Worm (Caenorhabditis elegans) whole organism, L4 larva: ENCODE measurements around the gene clec-60.

Experiments
- F37D6.2 ChIP-seq: sonication (generic microtip); optimal IDR thresholded peaks from 2 replicates; lab custom pipeline; 2016; ENCODE audit warnings: mild to moderate bottlenecking, missing genetic modification characterization, missing compliant biosample characterization
- F44E2.7 ChIP-seq: fragments of 200-800 bp; sonication (Bioruptor generic); IDR thresholded peaks from 2 replicates; pipeline ENCODE4 v2.1.2; 2022; ENCODE audit warnings: missing genetic modification characterization, missing compliant biosample characterization
- F49E8.2 ChIP-seq: sonication (generic microtip); optimal IDR thresholded peaks from 2 replicates; lab custom pipeline; 2016; ENCODE audit warnings: missing compliant biosample characterization, mild to moderate bottlenecking, missing genetic modification characterization, borderline replicate concordance
- Y48G9A.11 ChIP-seq: fragments of 200-800 bp; sonication (Bioruptor generic); IDR thresholded peaks from 2 replicates; pipeline ENCODE4 v1.3.6; 2022; ENCODE audit warnings: missing genetic modification reagents, missing genetic modification characterization, missing compliant biosample characterization
- Y75B8A.6 ChIP-seq: fragments of 200-800 bp; sonication (Bioruptor generic); IDR thresholded peaks from 2 replicates; pipeline ENCODE4 v1.3.6; 2022; ENCODE audit warnings: missing genetic modification reagents, missing genetic modification characterization, missing compliant biosample characterization
- aha-1 ChIP-seq: fragments of 150-350 bp; peaks from one replicate; lab custom pipeline; 2014; ENCODE audit warnings: missing biosample characterization, missing genetic modification characterization
- ceh-20 ChIP-seq: fragments of 200-800 bp; sonication (Bioruptor generic); IDR thresholded peaks from 2 replicates; pipeline ENCODE4 v1.3.6; 2022; ENCODE audit warnings: missing genetic modification reagents, missing genetic modification characterization, missing compliant biosample characterization
- ceh-32 ChIP-seq: sonication (generic microtip); optimal IDR thresholded peaks from 2 replicates; lab custom pipeline; 2016; ENCODE audit warnings: mild to moderate bottlenecking, missing genetic modification characterization, missing compliant biosample characterization; ENCODE audit not compliant: poor library complexity
- ceh-62 ChIP-seq: sonication (generic microtip); optimal IDR thresholded peaks from 2 replicates; lab custom pipeline; 2017; ENCODE audit warnings: missing biosample characterization, missing genetic modification characterization
- daf-16 ChIP-seq, 3 experiments: sonication (generic microtip); optimal IDR thresholded peaks; 2 replicates each; lab custom pipeline; 2016 to 2017; ENCODE audit warnings: missing genetic modification characterization in 3 of 3, missing genetic modification reagents in 3 of 3, mild to moderate bottlenecking in 2 of 3, missing compliant biosample characterization in 2 of 3, missing biosample characterization in 1 of 3, moderate library complexity in 1 of 3
- dmd-8 ChIP-seq: fragments of 200-800 bp; sonication (Bioruptor generic); IDR thresholded peaks from 2 replicates; pipeline ENCODE4 v1.3.6; 2022; ENCODE audit warnings: missing genetic modification characterization, missing compliant biosample characterization
- dpl-1 ChIP-seq: fragments of 150-350 bp; optimal IDR thresholded peaks from 2 replicates; lab custom pipeline; 2014; ENCODE audit warnings: missing biosample characterization, missing genetic modification reagents, missing genetic modification characterization
- duxl-1 ChIP-seq: sonication (generic microtip); optimal IDR thresholded peaks from 2 replicates; lab custom pipeline; 2016; ENCODE audit warnings: mild to moderate bottlenecking, missing genetic modification characterization, moderate library complexity, missing compliant biosample characterization; ENCODE audit not compliant: poor library complexity
- dve-1 ChIP-seq: sonication (generic microtip); optimal IDR thresholded peaks from 2 replicates; lab custom pipeline; 2017; ENCODE audit warnings: antibody characterized with exemption, mild to moderate bottlenecking, missing genetic modification characterization, missing compliant biosample characterization; ENCODE audit not compliant: insufficient read depth
- gei-8 ChIP-seq: fragments of 200-800 bp; sonication (Bioruptor generic); optimal IDR thresholded peaks from 2 replicates; lab custom pipeline; 2018; ENCODE audit warnings: mild to moderate bottlenecking, missing genetic modification characterization, missing compliant biosample characterization
- hif-1 ChIP-seq, 2 experiments: sonication (generic microtip); optimal IDR thresholded peaks; 2 replicates each; lab custom pipeline; 2016 to 2017; ENCODE audit warnings: missing compliant biosample characterization in 2 of 2, missing genetic modification characterization in 2 of 2, missing genetic modification reagents in 2 of 2, missing genotype in 2 of 2, mild to moderate bottlenecking in 1 of 2
- hlh-11 ChIP-seq: fragments of 200-800 bp; sonication (Bioruptor generic); optimal IDR thresholded peaks from 2 replicates; lab custom pipeline; 2018; ENCODE audit warnings: mild to moderate bottlenecking, missing genetic modification characterization, missing compliant biosample characterization
- hlh-30 ChIP-seq: sonication (generic microtip); optimal IDR thresholded peaks from 2 replicates; lab custom pipeline; 2017; ENCODE audit warnings: antibody characterized with exemption, mild to moderate bottlenecking, missing genetic modification characterization, missing compliant biosample characterization; ENCODE audit not compliant: insufficient read depth
- lim-7 ChIP-seq: fragments of 200-800 bp; sonication (Bioruptor generic); IDR thresholded peaks from 2 replicates; pipeline ENCODE4 v1.3.6; 2022; ENCODE audit warnings: missing genetic modification characterization, missing compliant biosample characterization
- lir-3 ChIP-seq: sonication (generic microtip); optimal IDR thresholded peaks from 2 replicates; lab custom pipeline; 2016; ENCODE audit warnings: mild to moderate bottlenecking, missing genetic modification characterization, missing compliant biosample characterization
- lsy-2 ChIP-seq, 2 experiments: fragments of 150-350 bp in 1 of 2; sonication (generic microtip) in 1 of 2; optimal IDR thresholded peaks; 2 replicates each; lab custom pipeline; 2014 to 2017; ENCODE audit warnings: missing biosample characterization in 2 of 2, missing genetic modification characterization in 2 of 2
- madf-9 ChIP-seq: fragments of 200-800 bp; sonication (Bioruptor generic); conservative IDR thresholded peaks from 2 replicates; pipeline ENCODE4 v1.3.6; 2022; ENCODE audit warnings: missing genetic modification reagents, missing genetic modification characterization, missing compliant biosample characterization
- mep-1 ChIP-seq: fragments of 150-350 bp; sonication (generic microtip); optimal IDR thresholded peaks from 3 replicates; lab custom pipeline; 2014; ENCODE audit warnings: missing biosample characterization, missing genetic modification characterization
- mes-2 ChIP-seq: sonication (generic microtip); optimal IDR thresholded peaks from 2 replicates; lab custom pipeline; 2016; ENCODE audit warnings: missing genotype, mild to moderate bottlenecking, missing genetic modification characterization, missing compliant biosample characterization; ENCODE audit not compliant: poor library complexity, severe bottlenecking
- mxl-3 ChIP-seq: fragments of 200-800 bp; sonication (Bioruptor generic); optimal IDR thresholded peaks from 2 replicates; lab custom pipeline; 2018; ENCODE audit warnings: mild to moderate bottlenecking, missing genetic modification characterization, missing compliant biosample characterization
- nhr-102 ChIP-seq: sonication (generic microtip); optimal IDR thresholded peaks from 2 replicates; lab custom pipeline; 2016; ENCODE audit warnings: mild to moderate bottlenecking, missing genetic modification characterization, moderate library complexity, missing compliant biosample characterization
- nhr-237 ChIP-seq: sonication (generic microtip); optimal IDR thresholded peaks from 2 replicates; lab custom pipeline; 2017; ENCODE audit warnings: missing biosample characterization, missing genetic modification characterization
- nhr-25 ChIP-seq: sonication (generic microtip); optimal IDR thresholded peaks from 2 replicates; lab custom pipeline; 2017; ENCODE audit warnings: missing genetic modification characterization, mild to moderate bottlenecking, missing compliant biosample characterization, antibody characterized with exemption, moderate library complexity, borderline replicate concordance; ENCODE audit not compliant: insufficient read depth
- nhr-28 ChIP-seq: fragments of 150-350 bp; optimal IDR thresholded peaks from 2 replicates; lab custom pipeline; 2014; ENCODE audit warnings: missing biosample characterization, missing genetic modification characterization
- nhr-41 ChIP-seq: fragments of 200-800 bp; sonication (Bioruptor generic); IDR thresholded peaks from 2 replicates; pipeline ENCODE4 v1.3.6; 2022; ENCODE audit warnings: missing genetic modification reagents, missing genetic modification characterization, missing compliant biosample characterization
- nhr-42 ChIP-seq: fragments of 200-800 bp; sonication (Bioruptor generic); IDR thresholded peaks from 2 replicates; pipeline ENCODE4 v1.3.6; 2022; ENCODE audit warnings: missing genetic modification characterization, missing compliant biosample characterization
- nhr-6 ChIP-seq: fragments of 150-350 bp; optimal IDR thresholded peaks from 2 replicates; lab custom pipeline; 2014; ENCODE audit warnings: missing biosample characterization, missing genetic modification characterization
- nhr-76 ChIP-seq: fragments of 150-350 bp; optimal IDR thresholded peaks from 2 replicates; lab custom pipeline; 2014; ENCODE audit warnings: missing biosample characterization, missing genetic modification characterization
- pha-4 ChIP-seq, 2 experiments: fragments of 150-350 bp in 1 of 2; fragments of 200-800 bp in 1 of 2; sonication (Bioruptor generic) in 1 of 2; IDR thresholded peaks in 1 of 2; optimal IDR thresholded peaks in 1 of 2; 2 replicates each; pipeline versions ENCODE4 v1.3.6 to Lab custom; 2014 to 2022; ENCODE audit warnings: missing genetic modification characterization in 2 of 2, missing genetic modification reagents in 2 of 2, missing biosample characterization in 1 of 2, missing compliant biosample characterization in 1 of 2
- pqm-1 ChIP-seq: sonication (generic microtip); optimal IDR thresholded peaks from 2 replicates; lab custom pipeline; 2017; ENCODE audit warnings: missing biosample characterization, missing genetic modification characterization
- rbr-2 ChIP-seq: sonication (generic microtip); optimal IDR thresholded peaks from 2 replicates; lab custom pipeline; 2016; ENCODE audit warnings: missing genotype, missing genetic modification characterization, missing compliant biosample characterization
- saeg-2 ChIP-seq: fragments of 200-800 bp; sonication (Bioruptor generic); IDR thresholded peaks from 2 replicates; pipeline ENCODE4 v1.3.6; 2022; ENCODE audit warnings: missing genetic modification reagents, missing genetic modification characterization, missing compliant biosample characterization
- spr-1 ChIP-seq: sonication (generic microtip); optimal IDR thresholded peaks from 2 replicates; lab custom pipeline; 2016; ENCODE audit warnings: mild to moderate bottlenecking, missing genetic modification characterization, missing compliant biosample characterization
- unc-62 ChIP-seq, 3 experiments: fragments of 150-350 bp in 1 of 3; sonication (generic microtip); optimal IDR thresholded peaks in 2 of 3; peaks in 1 of 3; 1 replicate in 1 of 3; 2 replicates in 2 of 3; lab custom pipeline; 2014 to 2017; ENCODE audit warnings: missing biosample characterization in 3 of 3, missing genetic modification characterization in 3 of 3, missing genetic modification reagents in 3 of 3, missing genotype in 1 of 3
- ztf-7 ChIP-seq: fragments of 150-350 bp; optimal IDR thresholded peaks from 2 replicates; lab custom pipeline; 2014; ENCODE audit warnings: missing biosample characterization, missing genetic modification characterization

Gene clec-60

ce11 chrII:10507906-10508305 is 26.2 kb upstream of the clec-60 start:
- peak in 1 of 2 experiments; percentile 90 for TF ChIP-seq unc-62 (GFP tag; optimal IDR thresholded peaks at IDR 0.05 in 1 of 2; lab: Kevin White, UChicago)
- no peak for TF ChIP-seq unc-62 (tag; optimal IDR thresholded peaks at IDR 0.05; lab: Kevin White, UChicago)
- no peak for TF ChIP-seq ceh-62
- TF ChIP-seq lsy-2 (tag; optimal IDR thresholded peaks at IDR 0.05; lab: Kevin White, UChicago): no peak
- TF ChIP-seq aha-1 (tag; lab: Kevin White, UChicago): peak; percentile 5

- TF ChIP-seq duxl-1 (no peak), unc-62 (GFP tag; optimal IDR thresholded peaks at IDR 0.05 in 1 of 2; lab: Kevin White, UChicago) (peak in 1 of 2 experiments; percentile 81), unc-62 (tag; optimal IDR thresholded peaks at IDR 0.05; lab: Kevin White, UChicago) (no peak), nhr-28 (tag; lab: Kevin White, UChicago) (peak; percentile 13), nhr-25 (tag; lab: Kevin White, UChicago) (peak; percentile 71)
These were observed 24.3 kb upstream of the clec-60 start for ce11 chrII:10505949-10506348.

ce11 chrII:10504729-10505128 is 23.1 kb upstream of the clec-60 start:
- peak; percentile 50 for TF ChIP-seq dve-1 (tag; lab: Kevin White, UChicago)
- peak in 1 of 2 experiments; percentile 12 for TF ChIP-seq unc-62 (GFP tag; optimal IDR thresholded peaks at IDR 0.05 in 1 of 2; lab: Kevin White, UChicago)
- TF ChIP-seq unc-62 (tag; optimal IDR thresholded peaks at IDR 0.05; lab: Kevin White, UChicago): no peak
- TF ChIP-seq hlh-11 (tag; lab: Kevin White, UChicago): peak; percentile 25
- no peak for TF ChIP-seq duxl-1
- TF ChIP-seq nhr-237 (tag; lab: Kevin White, UChicago): no peak
- TF ChIP-seq ceh-20 (GFP tag; lab: Robert Waterston, UW): no peak
- TF ChIP-seq pha-4 (GFP tag; IDR thresholded peaks at IDR 0.05; lab: Robert Waterston, UW): no peak
- peak; percentile 88 for TF ChIP-seq pha-4 (tag; optimal IDR thresholded peaks at IDR 0.05; lab: Kevin White, UChicago)
- TF ChIP-seq nhr-28 (tag; lab: Kevin White, UChicago): peak; percentile 13
- TF ChIP-seq daf-16 (GFP tag; optimal IDR thresholded peaks at IDR 0.05; lab: Kevin White, UChicago): no peak
- TF ChIP-seq daf-16 (tag; optimal IDR thresholded peaks at IDR 0.05; lab: Kevin White, UChicago): peak; percentile 6
- TF ChIP-seq mep-1 (tag; lab: Kevin White, UChicago): peak; percentile 43
- TF ChIP-seq ztf-7: no peak

- TF ChIP-seq mes-2 (tag; lab: Kevin White, UChicago): peak; percentile 81
- peak; percentile 60 for TF ChIP-seq nhr-6
- 0 out of 2 replicates have a peak, but pooled peaks have one; percentile 44 for TF ChIP-seq dmd-8
- TF ChIP-seq nhr-41 (GFP tag; lab: Robert Waterston, UW): peak; percentile 99
- no peak for TF ChIP-seq Y48G9A.11 (GFP tag; lab: Robert Waterston, UW)
- TF ChIP-seq nhr-42 (GFP tag; lab: Robert Waterston, UW): peak; percentile 69; the same call in 1 of the 2 replicates
- TF ChIP-seq pqm-1: peak; percentile 19
- TF ChIP-seq ceh-32 (tag; lab: Kevin White, UChicago): peak; percentile 27
- peak; percentile 96 for TF ChIP-seq mxl-3 (GFP tag; lab: Kevin White, UChicago)
- peak; percentile 83 for TF ChIP-seq nhr-28 (tag; lab: Kevin White, UChicago)
- TF ChIP-seq dpl-1 (GFP tag; lab: Kevin White, UChicago): peak; percentile 49
- TF ChIP-seq rbr-2 (tag; lab: Kevin White, UChicago): peak; percentile 92
- peak; percentile 84; the same call in 1 of the 2 replicates for TF ChIP-seq saeg-2 (GFP tag; lab: Robert Waterston, UW)
- peak; percentile 74 for TF ChIP-seq spr-1 (tag; lab: Kevin White, UChicago)
- TF ChIP-seq lim-7 (GFP tag; lab: Robert Waterston, UW): 0 out of 2 replicates have a peak, but pooled peaks have one; percentile 46
- TF ChIP-seq nhr-237 (tag; lab: Kevin White, UChicago): no peak
- no peak; the same call in 1 of the 2 replicates for TF ChIP-seq madf-9 (GFP tag; lab: Robert Waterston, UW)
- peak; percentile 48 for TF ChIP-seq gei-8 (GFP tag; lab: Kevin White, UChicago)
- TF ChIP-seq F49E8.2 (tag; lab: Kevin White, UChicago): no peak
- TF ChIP-seq Y75B8A.6 (GFP tag; lab: Robert Waterston, UW): no peak
- peak; percentile 25 to 74 for TF ChIP-seq lsy-2 (tag; optimal IDR thresholded peaks at IDR 0.05; lab: Kevin White, UChicago)
- TF ChIP-seq nhr-76: no peak
- TF ChIP-seq hlh-11 (tag; lab: Kevin White, UChicago): peak; percentile 98
- TF ChIP-seq F44E2.7 (GFP tag; lab: Robert Waterston, UW): no peak
- peak; percentile 63 for TF ChIP-seq nhr-102 (tag; lab: Kevin White, UChicago)
- peak; percentile 90 for TF ChIP-seq hlh-30 (tag; lab: Kevin White, UChicago)
- TF ChIP-seq hif-1 (tag; optimal IDR thresholded peaks at IDR 0.05; lab: Kevin White, UChicago): peak in 1 of 2 experiments; percentile 88
- peak; percentile 16 for TF ChIP-seq lir-3
- peak; percentile 70 for TF ChIP-seq F37D6.2 (tag; lab: Kevin White, UChicago)
These were observed 20.9 kb upstream of the clec-60 start, which contains the start of gene myrf-1 for ce11 chrII:10502491-10503063. myrf-1 (minus strand) TSS chrII:10502541.
